Fruit fly (Drosophila melanogaster) whole organism, embryonic: ENCODE results near the gene dyw.

Experiments
- Asciz ChIP-seq: fragments of 200-800 bp; sonication (Bioruptor generic); optimal IDR thresholded peaks from 2 replicates; lab custom pipeline; 2017; ENCODE audit warnings: missing biosample characterization, mild to moderate bottlenecking, missing genetic modification characterization, missing genetic modification reagents
- Atf-2 ChIP-seq: fragments of 200-800 bp; sonication (Bioruptor generic); optimal IDR thresholded peaks from 2 replicates; lab custom pipeline; 2016; ENCODE audit warnings: missing biosample characterization, missing genetic modification characterization
- Atf3 ChIP-seq: fragments of 200-800 bp; sonication (Bioruptor generic); optimal IDR thresholded peaks from 3 replicates; lab custom pipeline; 2016; ENCODE audit warnings: missing biosample characterization, missing genetic modification characterization
- Awh ChIP-seq: fragments of 200-800 bp; sonication (Bioruptor generic); IDR thresholded peaks from 2 replicates; pipeline ENCODE4, ENCODE4 v1.3.6; 2022; ENCODE audit warnings: missing biosample characterization, missing genetic modification characterization
- Blimp-1 ChIP-seq: fragments of 200-800 bp; sonication (Bioruptor generic); optimal IDR thresholded peaks from 3 replicates; lab custom pipeline; 2018; ENCODE audit warnings: missing biosample characterization, missing genetic modification characterization, mild to moderate bottlenecking, moderate library complexity, missing genetic modification reagents
- CG10321 ChIP-seq: fragments of 200-800 bp; sonication (Bioruptor generic); IDR thresholded peaks from 2 replicates; pipeline ENCODE4 v1.3.6; 2022; ENCODE audit warnings: missing biosample characterization, missing genetic modification characterization
- CG10543 ChIP-seq: fragments of 200-800 bp; sonication (Bioruptor generic); optimal IDR thresholded peaks from 3 replicates; lab custom pipeline; 2017; ENCODE audit warnings: missing biosample characterization, mild to moderate bottlenecking, missing genetic modification characterization, moderate library complexity
- CG10565 ChIP-seq: fragments of 200-800 bp; sonication (Bioruptor generic); optimal IDR thresholded peaks from 3 replicates; lab custom pipeline; 2016; ENCODE audit warnings: missing biosample characterization, mild to moderate bottlenecking, missing genetic modification characterization
- CG11723 ChIP-seq: fragments of 200-800 bp; sonication (Bioruptor generic); optimal IDR thresholded peaks from 2 replicates; lab custom pipeline; 2017; ENCODE audit warnings: missing biosample characterization, mild to moderate bottlenecking, missing genetic modification characterization
- CG12769 ChIP-seq: fragments of 200-800 bp; sonication (Bioruptor generic); optimal IDR thresholded peaks from 2 replicates; lab custom pipeline; 2019; ENCODE audit warnings: missing biosample characterization, mild to moderate bottlenecking, missing genetic modification characterization, moderate library complexity
- CG18011 ChIP-seq: fragments of 200-800 bp; sonication (Bioruptor generic); optimal IDR thresholded peaks from 2 replicates; lab custom pipeline; 2017; ENCODE audit warnings: missing biosample characterization, missing genetic modification characterization, mild to moderate bottlenecking, moderate library complexity, missing genotype
- CG1832 ChIP-seq: fragments of 200-800 bp; sonication (Bioruptor generic); optimal IDR thresholded peaks from 2 replicates; lab custom pipeline; 2017; ENCODE audit warnings: missing biosample characterization, mild to moderate bottlenecking, missing genetic modification characterization, inconsistent platforms
- CG18764 ChIP-seq: fragments of 200-800 bp; sonication (Bioruptor generic); optimal IDR thresholded peaks from 3 replicates; lab custom pipeline; 2016; ENCODE audit warnings: missing biosample characterization, missing genetic modification characterization
- CG32532 ChIP-seq: fragments of 200-800 bp; sonication (Bioruptor generic); IDR thresholded peaks from 2 replicates; pipeline ENCODE4 v1.3.6; 2022; ENCODE audit warnings: missing biosample characterization, missing genetic modification characterization
- CG32772 ChIP-seq: fragments of 200-800 bp; sonication (Bioruptor generic); IDR thresholded peaks from 2 replicates; pipeline ENCODE4 v1.3.6; 2022; ENCODE audit warnings: missing biosample characterization, missing genetic modification characterization
- CG34224 ChIP-seq: fragments of 200-800 bp; sonication (Bioruptor generic); IDR thresholded peaks from 3 replicates; pipeline ENCODE4 v1.3.6; 2022; ENCODE audit warnings: missing biosample characterization, missing genetic modification characterization; ENCODE audit not compliant: partially characterized antibody
- Drgx ChIP-seq: fragments of 200-800 bp; sonication (Bioruptor generic); IDR thresholded peaks from 2 replicates; pipeline ENCODE4 v1.3.6; 2022; ENCODE audit warnings: missing biosample characterization, missing genetic modification characterization
- HLHmδ ChIP-seq: fragments of 200-800 bp; sonication (Bioruptor generic); optimal IDR thresholded peaks from 2 replicates; lab custom pipeline; 2018; ENCODE audit warnings: missing biosample characterization, mild to moderate bottlenecking, missing genetic modification characterization, moderate library complexity
- Med ChIP-seq: fragments of 200-800 bp; sonication (Bioruptor generic); peaks from one replicate; lab custom pipeline; 2016; ENCODE audit warnings: missing biosample characterization, missing genetic modification characterization, mild to moderate bottlenecking, inconsistent platforms, moderate library complexity
- Trl ChIP-seq, 3 experiments: fragments of >200 bp in 2 of 3; fragments of 200-800 bp in 1 of 3; sonication (Bioruptor generic) in 1 of 3; optimal IDR thresholded peaks; 2 replicates in 1 of 3; 3 replicates in 2 of 3; lab custom pipeline; 2016 to 2017; ENCODE audit warnings: missing biosample characterization in 1 of 3, missing genetic modification characterization in 1 of 3
- ab ChIP-seq: fragments of 200-800 bp; sonication (Bioruptor generic); optimal IDR thresholded peaks from 2 replicates; lab custom pipeline; 2016; ENCODE audit warnings: missing biosample characterization, missing genetic modification characterization
- ara ChIP-seq: fragments of 200-800 bp; sonication (Bioruptor generic); IDR thresholded peaks from 2 replicates; pipeline ENCODE4 v1.3.6; 2022; ENCODE audit warnings: missing biosample characterization, missing genetic modification characterization
- bbx ChIP-seq: fragments of 200-800 bp; sonication (Bioruptor generic); IDR thresholded peaks from 2 replicates; pipeline ENCODE4 v1.3.6; 2022; ENCODE audit warnings: missing biosample characterization, missing genetic modification characterization; ENCODE audit not compliant: partially characterized antibody
- bcd ChIP-seq: fragments of 200-800 bp; sonication (Bioruptor generic); optimal IDR thresholded peaks from 2 replicates; lab custom pipeline; 2017; ENCODE audit warnings: missing biosample characterization, mild to moderate bottlenecking, missing genetic modification characterization
- chinmo ChIP-seq: fragments of 200-800 bp; sonication (Bioruptor generic); IDR thresholded peaks from 4 replicates; pipeline ENCODE4 v1.3.6; 2022; ENCODE audit warnings: missing biosample characterization, missing genetic modification characterization; ENCODE audit not compliant: partially characterized antibody
- crol ChIP-seq: fragments of 200-800 bp; sonication (Bioruptor generic); IDR thresholded peaks from 2 replicates; pipeline ENCODE4 v1.3.6; 2022; ENCODE audit warnings: missing biosample characterization, missing genetic modification characterization
- eve ChIP-seq, 2 experiments: fragments of >200 bp; optimal IDR thresholded peaks; 2 replicates each; lab custom pipeline; 2017; ENCODE audit warnings: missing biosample characterization in 2 of 2, missing genetic modification characterization in 2 of 2
- fd64A ChIP-seq: fragments of 200-800 bp; sonication (Bioruptor generic); optimal IDR thresholded peaks from 3 replicates; lab custom pipeline; 2018; ENCODE audit warnings: missing biosample characterization, mild to moderate bottlenecking, missing genetic modification characterization
- fd96Cb ChIP-seq: fragments of 200-800 bp; sonication (Bioruptor generic); optimal IDR thresholded peaks from 2 replicates; lab custom pipeline; 2018; ENCODE audit warnings: missing biosample characterization, mild to moderate bottlenecking, missing genetic modification characterization, moderate library complexity
- gem ChIP-seq: fragments of 200-800 bp; sonication (Bioruptor generic); optimal IDR thresholded peaks from 2 replicates; lab custom pipeline; 2019; ENCODE audit warnings: missing biosample characterization, mild to moderate bottlenecking, missing genetic modification characterization, moderate library complexity
- hb ChIP-seq: fragments of 200-800 bp; sonication (Bioruptor generic); IDR thresholded peaks from 3 replicates; pipeline ENCODE4 v1.3.6; 2022; ENCODE audit warnings: missing biosample characterization, missing genetic modification characterization; ENCODE audit not compliant: partially characterized antibody
- lola ChIP-seq, 3 experiments: fragments of >200 bp in 2 of 3; fragments of 200-800 bp in 1 of 3; sonication (Bioruptor generic) in 1 of 3; optimal IDR thresholded peaks; 2 replicates each; lab custom pipeline; 2017 to 2019; ENCODE audit warnings: missing biosample characterization in 3 of 3, missing genetic modification characterization in 3 of 3, mild to moderate bottlenecking in 1 of 3, moderate library complexity in 1 of 3
- nom ChIP-seq: fragments of 200-800 bp; sonication (Bioruptor generic); optimal IDR thresholded peaks from 2 replicates; lab custom pipeline; 2017; ENCODE audit warnings: missing biosample characterization, missing genetic modification characterization, mild to moderate bottlenecking, moderate library complexity, missing genetic modification reagents
- pfk ChIP-seq: fragments of 200-800 bp; sonication (Bioruptor generic); optimal IDR thresholded peaks from 2 replicates; lab custom pipeline; 2018; ENCODE audit warnings: missing biosample characterization, mild to moderate bottlenecking, missing genetic modification characterization, moderate library complexity
- repo ChIP-seq: fragments of 200-800 bp; sonication (Bioruptor generic); optimal IDR thresholded peaks from 2 replicates; lab custom pipeline; 2016; ENCODE audit warnings: missing biosample characterization, missing genetic modification characterization
- run ChIP-seq: fragments of 200-800 bp; sonication (Bioruptor generic); optimal IDR thresholded peaks from 3 replicates; lab custom pipeline; 2018; ENCODE audit warnings: missing biosample characterization, mild to moderate bottlenecking, missing genetic modification characterization
- sens ChIP-seq: fragments of 200-800 bp; sonication (Bioruptor generic); peaks from one replicate; lab custom pipeline; 2016; ENCODE audit warnings: missing biosample characterization, missing genetic modification characterization
- slbo ChIP-seq: fragments of 200-800 bp; sonication (Bioruptor generic); IDR thresholded peaks from 2 replicates; pipeline ENCODE4 v1.3.6; 2022; ENCODE audit warnings: missing biosample characterization, missing genetic modification characterization
- sr ChIP-seq: fragments of 200-800 bp; sonication (Bioruptor generic); IDR thresholded peaks from 3 replicates; pipeline ENCODE4 v1.3.6; 2022; ENCODE audit warnings: missing biosample characterization, missing genetic modification characterization
- trem ChIP-seq: fragments of 200-800 bp; optimal IDR thresholded peaks from 3 replicates; lab custom pipeline; 2019; ENCODE audit warnings: missing biosample characterization, mild to moderate bottlenecking, missing genetic modification characterization, moderate library complexity
- vnd ChIP-seq: fragments of 200-800 bp; sonication (Bioruptor generic); IDR thresholded peaks from 3 replicates; pipeline ENCODE4 v1.3.6; 2022; ENCODE audit warnings: missing biosample characterization, missing genetic modification characterization; ENCODE audit not compliant: partially characterized antibody

Gene dyw

DNA sequence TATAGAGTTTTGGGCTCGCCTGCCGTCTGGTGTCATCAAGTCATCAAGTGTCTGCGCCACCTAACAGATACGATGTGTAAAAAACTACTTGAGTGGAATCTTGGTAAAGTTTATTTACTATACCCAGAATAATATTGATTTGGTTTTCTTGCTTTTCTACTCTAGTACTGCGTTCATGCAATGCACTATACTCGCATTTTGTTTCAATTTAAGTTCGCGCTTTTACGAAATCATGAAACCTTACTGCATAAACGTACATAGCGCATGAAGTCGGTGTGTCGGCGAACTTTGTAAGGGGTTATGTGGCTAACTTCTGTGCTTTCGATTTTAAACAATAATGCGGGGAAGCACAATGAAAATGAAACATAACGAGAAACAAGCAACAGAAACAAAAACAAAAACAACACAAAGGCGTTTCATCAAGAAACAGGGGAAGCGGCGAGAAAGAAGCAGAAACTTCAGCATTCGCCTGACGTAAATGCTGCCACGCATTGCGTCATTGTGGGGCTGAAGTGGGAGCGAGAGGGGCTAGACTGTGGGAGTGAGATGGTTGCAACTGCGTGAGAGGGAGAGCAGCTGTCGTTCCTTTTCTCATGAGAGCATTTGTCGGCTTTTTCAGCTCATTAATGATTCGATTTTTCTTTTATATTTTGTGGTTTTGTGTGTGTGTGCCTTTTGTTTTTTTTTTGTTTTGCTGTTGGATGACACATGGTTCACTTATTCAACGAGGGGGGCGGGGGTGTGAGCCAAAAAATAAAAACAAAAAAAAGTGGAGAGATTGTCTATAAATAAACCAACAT, 41.4 kb downstream of the dyw start (continued):
- TF ChIP-seq Blimp-1 (peak; percentile 62), ara (no peak), chinmo (GFP tag; lab: Robert Waterston, UW) (peak; percentile 93; the same call in 3 of the 4 replicates), CG18011 (no peak), HLHmδ (peak; percentile 19), Atf-2 (GFP tag; lab: Kevin White, UChicago) (no peak), CG18764 (GFP tag; lab: Kevin White, UChicago) (no peak), CG10321 (GFP tag; lab: Robert Waterston, UW) (0 out of 2 replicates have a peak, but pooled peaks have one; percentile 56), fd96Cb (tag; lab: Kevin White, UChicago) (no peak), Trl (optimal IDR thresholded peaks at IDR 0.05; lab: Kevin White, UChicago) (peak; percentile 75 to 86), Trl (GFP tag; optimal IDR thresholded peaks at IDR 0.05; lab: Kevin White, UChicago) (no peak), bbx (GFP tag; lab: Robert Waterston, UW) (peak; percentile 33; the same call in 1 of the 2 replicates), sens (GFP tag; lab: Kevin White, UChicago) (peak; percentile 24), run (peak; percentile 49), fd64A (no peak), CG12769 (tag; lab: Kevin White, UChicago) (peak; percentile 55), Atf3 (GFP tag; lab: Kevin White, UChicago) (peak; percentile 36), CG34224 (GFP tag; lab: Robert Waterston, UW) (peak; percentile 41; the same call in 1 of the 3 replicates), CG32532 (peak; percentile 34; the same call in 1 of the 2 replicates), CG10543 (peak; percentile 16), trem (tag; lab: Kevin White, UChicago) (no peak), eve (GFP tag; optimal IDR thresholded peaks at IDR 0.05; lab: Kevin White, UChicago) (peak in 1 of 2 experiments; percentile 52), sr (GFP tag; lab: Robert Waterston, UW) (peak; percentile 65; the same call in 1 of the 3 replicates), slbo (GFP tag; lab: Robert Waterston, UW) (peak; percentile 44; the same call in 1 of the 2 replicates), CG1832 (GFP tag; lab: Kevin White, UChicago) (peak; percentile 85), CG32772 (GFP tag; lab: Robert Waterston, UW) (0 out of 2 replicates have a peak, but pooled peaks have one; percentile 17)

DNA sequence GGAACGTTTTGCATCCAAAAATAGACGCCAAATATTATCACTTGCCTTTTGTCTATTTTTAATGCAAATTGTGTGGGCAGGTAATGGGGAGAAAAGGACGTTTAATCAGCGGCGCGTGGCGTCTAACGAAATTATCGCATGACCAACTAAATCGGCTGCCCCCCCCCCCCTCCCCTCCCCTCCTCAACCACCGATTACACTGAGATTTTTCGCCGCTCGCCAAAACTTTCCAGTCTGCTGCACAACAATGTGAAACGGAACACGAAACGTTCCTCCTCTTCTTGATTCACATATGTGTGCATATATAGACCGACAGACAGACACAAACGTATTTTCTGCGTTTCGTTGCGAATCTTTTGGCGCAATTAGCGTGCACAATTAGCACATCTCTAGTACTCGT, 42.6 kb downstream of the dyw start:
- TF ChIP-seq pfk (GFP tag; lab: Kevin White, UChicago) (peak; percentile 83), CG10565 (GFP tag; lab: Kevin White, UChicago) (no peak), Drgx (no peak), Med (peak; percentile 69), crol (GFP tag; lab: Robert Waterston, UW) (peak; percentile 60)

DNA sequence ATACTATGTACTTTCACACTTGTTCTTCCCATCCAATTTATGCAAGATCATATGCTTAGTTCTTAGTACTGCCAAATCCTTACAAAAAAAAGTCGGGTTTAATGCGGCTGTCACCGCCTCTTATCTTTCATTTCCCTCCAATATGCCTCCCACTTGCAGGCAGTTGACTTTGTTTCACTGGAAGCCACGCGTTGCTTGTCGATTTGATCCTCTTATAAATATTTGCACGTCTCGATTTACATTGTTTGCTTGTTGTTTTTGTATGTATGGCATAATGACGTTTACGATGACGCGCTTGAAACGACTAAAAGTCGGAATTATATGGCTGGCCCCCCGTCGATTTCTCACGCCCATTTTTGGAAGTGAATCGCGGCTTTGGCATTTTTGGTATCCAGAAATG, 44.7 kb downstream of the dyw start:
- TF ChIP-seq vnd (GFP tag; lab: Robert Waterston, UW) (no peak), Asciz (GFP tag; lab: Kevin White, UChicago) (peak; percentile 5), ab (GFP tag; lab: Kevin White, UChicago) (no peak), repo (GFP tag; lab: Kevin White, UChicago) (no peak), lola (GFP tag; optimal IDR thresholded peaks at IDR 0.05; lab: Kevin White, UChicago) (no peak), CG11723 (no peak), Awh (GFP tag; lab: Robert Waterston, UW) (no peak), gem (peak; percentile 12), hb (GFP tag; lab: Robert Waterston, UW) (no peak), nom (GFP tag; lab: Kevin White, UChicago) (peak; percentile 1), bcd (no peak), Atf3 (GFP tag; lab: Kevin White, UChicago) (no peak)
